Fruit fly (Drosophila melanogaster) whole organism, wandering third instar larva: ENCODE measurements around the gene TwdlO.

ENCODE experiments used
- HLH106 ChIP-seq: fragments of 200-800 bp; optimal IDR thresholded peaks from 3 replicates; lab custom pipeline; 2019; ENCODE audit warnings: missing biosample characterization, mild to moderate bottlenecking, missing genetic modification characterization, moderate library complexity
- Hr83 ChIP-seq: fragments of 200-300 bp; sonication (Bioruptor generic); optimal IDR thresholded peaks from 2 replicates; lab custom pipeline; 2016; ENCODE audit warnings: missing biosample characterization, mild to moderate bottlenecking, missing genetic modification characterization, moderate library complexity; ENCODE audit not compliant: poor library complexity, severe bottlenecking
- Jra ChIP-seq: sonication (Bioruptor generic); optimal IDR thresholded peaks from 2 replicates; lab custom pipeline; 2016; ENCODE audit warnings: missing biosample characterization, missing genetic modification characterization
- Myc ChIP-seq: fragments of >200 bp; optimal IDR thresholded peaks from 2 replicates; lab custom pipeline; 2017
- br ChIP-seq: fragments of 200-800 bp; sonication (Bioruptor generic); optimal IDR thresholded peaks from 2 replicates; lab custom pipeline; 2016; ENCODE audit warnings: missing biosample characterization, missing genetic modification characterization
- fru ChIP-seq: fragments of 200-800 bp; sonication (Bioruptor generic); optimal IDR thresholded peaks from 3 replicates; lab custom pipeline; 2016; ENCODE audit warnings: missing biosample characterization, mild to moderate bottlenecking, missing genetic modification characterization
- h ChIP-seq: fragments of 200-800 bp; sonication (Bioruptor generic); optimal IDR thresholded peaks from 3 replicates; lab custom pipeline; 2016; ENCODE audit warnings: missing biosample characterization, mild to moderate bottlenecking, missing genetic modification characterization
- pan ChIP-seq: fragments of >200 bp; optimal IDR thresholded peaks from 2 replicates; lab custom pipeline; 2017
- usp ChIP-seq: fragments of >200 bp; optimal IDR thresholded peaks from 2 replicates; lab custom pipeline; 2017; ENCODE audit warnings: missing biosample characterization, missing genetic modification characterization

dm6 chr3R:26655416-26655945 lies 28.9 kb upstream of the TwdlO start:
- no peak for TF ChIP-seq usp (GFP tag; lab: Kevin White, UChicago)
- TF ChIP-seq HLH106 (tag; lab: Kevin White, UChicago) = no peak
- TF ChIP-seq pan = no peak
- TF ChIP-seq Hr83 = no peak
- no peak for TF ChIP-seq fru (GFP tag; lab: Kevin White, UChicago)
- TF ChIP-seq h (GFP tag; lab: Kevin White, UChicago) = no peak
- peak; percentile 44 for TF ChIP-seq Myc (lab: Kevin White, UChicago)
- TF ChIP-seq Jra (GFP tag; lab: Kevin White, UChicago) = no peak
- no peak for TF ChIP-seq br
